Fruit fly (Drosophila melanogaster) whole organism, prepupa: Measurements from ENCODE around the gene CG7974.
A peak's percentile ranks its signal among the peaks of the same experiment; 100 is the strongest.

Experiments used
- Eip78C ChIP-seq: fragments of 200-800 bp; sonication (Bioruptor generic); peaks from one replicate; lab custom pipeline; 2016; ENCODE audit warnings: missing biosample characterization, missing genetic modification characterization
- net ChIP-seq: fragments of 200-800 bp; sonication (Bioruptor generic); optimal IDR thresholded peaks from 3 replicates; lab custom pipeline; 2016; ENCODE audit warnings: missing biosample characterization, missing genetic modification characterization

DNA sequence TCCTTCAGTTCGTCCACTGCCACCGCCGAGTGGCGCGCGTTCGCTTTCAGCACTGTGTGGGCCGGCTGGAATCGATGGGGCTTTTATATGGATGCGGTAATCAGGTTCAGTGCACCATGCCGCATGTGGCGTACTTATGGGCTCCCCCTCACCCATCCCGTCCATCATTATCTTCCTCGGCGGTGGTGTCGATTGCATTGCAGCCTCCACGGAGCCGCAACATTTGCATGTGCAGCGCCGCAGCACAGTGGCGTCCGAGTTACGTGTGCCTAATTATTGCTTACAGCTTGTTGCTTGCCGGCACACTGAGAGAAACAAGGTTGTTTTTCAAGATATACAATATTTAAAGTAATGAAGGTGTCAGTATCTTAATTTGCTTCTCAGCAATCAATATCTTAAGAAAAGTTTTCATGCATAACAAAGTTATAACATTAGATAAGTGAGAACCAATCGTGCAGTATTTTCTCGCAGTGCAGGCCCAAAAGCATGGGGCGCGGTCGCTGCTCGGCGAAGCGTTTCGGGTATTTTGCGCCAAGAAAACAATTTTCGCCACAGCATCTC is 37.5 kb downstream of the CG7974 start, which contains the start of gene CG13931:
- TF ChIP-seq Eip78C (GFP tag; lab: Kevin White, UChicago) = peak; percentile 90
- TF ChIP-seq net (GFP tag; lab: Kevin White, UChicago) = peak; percentile 72
